Fruit fly (Drosophila melanogaster) whole organism, adult: ENCODE data around the gene CG16854.

ENCODE experiments used
- CG11617 ChIP-seq: fragments of 200-800 bp; sonication (Bioruptor generic); optimal IDR thresholded peaks from 2 replicates; lab custom pipeline; 2017; ENCODE audit warnings: mild to moderate bottlenecking, missing biosample characterization, missing genetic modification reagents, missing genetic modification characterization
- CG12768 ChIP-seq: fragments of 200-800 bp; sonication (Bioruptor generic); optimal IDR thresholded peaks from 2 replicates; lab custom pipeline; 2017; ENCODE audit warnings: missing biosample characterization, missing genetic modification characterization, mild to moderate bottlenecking, moderate library complexity, missing genetic modification reagents
- CG14711 ChIP-seq: fragments of 200-800 bp; sonication (Bioruptor generic); optimal IDR thresholded peaks from 2 replicates; lab custom pipeline; 2018; ENCODE audit warnings: missing biosample characterization, mild to moderate bottlenecking, missing genetic modification characterization, moderate library complexity
- CG1620 ChIP-seq: fragments of 200-800 bp; sonication (Bioruptor generic); optimal IDR thresholded peaks from 2 replicates; lab custom pipeline; 2016; ENCODE audit warnings: missing biosample characterization, missing genetic modification characterization
- CG33017 ChIP-seq: fragments of 200-800 bp; sonication (Bioruptor generic); optimal IDR thresholded peaks from 2 replicates; lab custom pipeline; 2018; ENCODE audit warnings: missing biosample characterization, mild to moderate bottlenecking, missing genetic modification characterization, moderate library complexity
- CG5204 ChIP-seq: fragments of 200-800 bp; sonication (Bioruptor generic); optimal IDR thresholded peaks from 2 replicates; lab custom pipeline; 2016; ENCODE audit warnings: missing biosample characterization, missing genetic modification characterization
- CG7045 ChIP-seq: fragments of 200-800 bp; sonication (Bioruptor generic); optimal IDR thresholded peaks from 2 replicates; lab custom pipeline; 2017; ENCODE audit warnings: missing biosample characterization, mild to moderate bottlenecking, missing genetic modification characterization
- CG7101 ChIP-seq: fragments of 200-800 bp; sonication (Bioruptor generic); optimal IDR thresholded peaks from 2 replicates; lab custom pipeline; 2018; ENCODE audit warnings: missing biosample characterization, mild to moderate bottlenecking, missing genetic modification characterization, moderate library complexity
- Clk ChIP-seq: fragments of 200-800 bp; sonication (Bioruptor generic); optimal IDR thresholded peaks from 2 replicates; lab custom pipeline; 2017; ENCODE audit warnings: missing biosample characterization, missing genetic modification characterization
- Crg-1 ChIP-seq: fragments of 200-800 bp; sonication (Bioruptor generic); optimal IDR thresholded peaks from 2 replicates; lab custom pipeline; 2016; ENCODE audit warnings: missing biosample characterization, missing genetic modification characterization
- Hr96 ChIP-seq: fragments of 200-800 bp; sonication (Bioruptor generic); optimal IDR thresholded peaks from 2 replicates; lab custom pipeline; 2016; ENCODE audit warnings: missing biosample characterization, missing genetic modification characterization
- Mnt ChIP-seq: fragments of 200-800 bp; sonication (Bioruptor generic); optimal IDR thresholded peaks from 2 replicates; lab custom pipeline; 2016; ENCODE audit warnings: missing biosample characterization, mild to moderate bottlenecking, missing genetic modification characterization
- bab1 ChIP-seq: fragments of 200-800 bp; sonication (Bioruptor generic); optimal IDR thresholded peaks from 3 replicates; lab custom pipeline; 2019; ENCODE audit warnings: missing biosample characterization, mild to moderate bottlenecking, missing genetic modification characterization, moderate library complexity
- cic ChIP-seq: fragments of 200-800 bp; sonication (Bioruptor generic); optimal IDR thresholded peaks from 2 replicates; lab custom pipeline; 2017; ENCODE audit warnings: missing biosample characterization, mild to moderate bottlenecking, missing genetic modification characterization, moderate library complexity
- cnc ChIP-seq, 2 experiments: fragments of >200 bp; optimal IDR thresholded peaks; 2 replicates each; lab custom pipeline; 2017
- kay ChIP-seq: fragments of 200-800 bp; sonication (Bioruptor generic); peaks from one replicate; lab custom pipeline; 2016; ENCODE audit warnings: missing biosample characterization, missing genetic modification characterization, borderline replicate concordance
- ovo ChIP-seq: fragments of 200-800 bp; sonication (Bioruptor generic); optimal IDR thresholded peaks from 2 replicates; lab custom pipeline; 2016; ENCODE audit warnings: missing biosample characterization, missing genetic modification characterization
- pad ChIP-seq: fragments of 200-800 bp; sonication (Bioruptor generic); optimal IDR thresholded peaks from 3 replicates; lab custom pipeline; 2017; ENCODE audit warnings: missing biosample characterization, missing genetic modification characterization, mild to moderate bottlenecking, moderate library complexity, missing genetic modification reagents
- tj ChIP-seq: fragments of 200-800 bp; sonication (Bioruptor generic); optimal IDR thresholded peaks from 3 replicates; lab custom pipeline; 2017; ENCODE audit warnings: missing biosample characterization, mild to moderate bottlenecking, missing genetic modification characterization, moderate library complexity
- toe ChIP-seq: fragments of 200-800 bp; sonication (Bioruptor generic); optimal IDR thresholded peaks from 2 replicates; lab custom pipeline; 2016; ENCODE audit warnings: missing biosample characterization, missing genetic modification characterization

The CG16854 gene

DNA sequence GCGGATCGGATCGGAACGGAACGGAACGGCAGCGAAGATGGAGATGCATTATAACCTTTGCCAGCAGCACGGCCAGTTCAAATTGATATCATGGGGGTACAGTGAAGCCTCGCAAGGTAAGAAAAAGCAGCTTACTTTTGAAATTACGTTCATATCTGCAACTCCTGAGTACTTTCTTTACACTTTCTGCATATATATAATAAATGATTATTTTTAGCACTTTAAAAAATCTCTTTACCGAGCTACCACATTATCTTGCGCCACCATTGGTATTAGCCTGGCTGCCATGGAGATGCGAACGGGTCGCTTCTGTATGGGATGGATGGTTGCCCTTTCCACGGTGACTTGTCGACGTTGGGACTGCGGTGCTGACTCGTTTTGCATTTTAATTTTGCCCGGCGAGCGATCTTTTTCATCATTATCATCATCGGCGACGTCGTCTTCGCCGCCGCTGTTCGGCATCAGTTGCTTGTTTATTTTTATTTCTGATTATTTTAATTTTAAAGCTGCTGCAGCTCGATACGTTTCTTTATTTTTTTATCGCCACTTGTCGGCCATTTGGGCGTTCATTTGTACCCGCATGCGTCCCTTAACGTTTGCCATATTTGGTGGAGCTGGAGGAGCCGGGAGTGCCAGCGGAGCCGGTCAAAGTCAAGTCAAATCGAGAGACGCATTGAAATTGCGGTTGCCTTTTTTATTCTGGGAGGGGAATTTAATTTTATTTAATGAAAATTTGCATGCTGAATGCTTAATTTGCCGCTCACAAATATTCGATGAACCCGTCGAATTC is 33.3 kb upstream of the CG16854 start:
- peak; percentile 60 for TF ChIP-seq kay
- no peak for TF ChIP-seq bab1

DNA sequence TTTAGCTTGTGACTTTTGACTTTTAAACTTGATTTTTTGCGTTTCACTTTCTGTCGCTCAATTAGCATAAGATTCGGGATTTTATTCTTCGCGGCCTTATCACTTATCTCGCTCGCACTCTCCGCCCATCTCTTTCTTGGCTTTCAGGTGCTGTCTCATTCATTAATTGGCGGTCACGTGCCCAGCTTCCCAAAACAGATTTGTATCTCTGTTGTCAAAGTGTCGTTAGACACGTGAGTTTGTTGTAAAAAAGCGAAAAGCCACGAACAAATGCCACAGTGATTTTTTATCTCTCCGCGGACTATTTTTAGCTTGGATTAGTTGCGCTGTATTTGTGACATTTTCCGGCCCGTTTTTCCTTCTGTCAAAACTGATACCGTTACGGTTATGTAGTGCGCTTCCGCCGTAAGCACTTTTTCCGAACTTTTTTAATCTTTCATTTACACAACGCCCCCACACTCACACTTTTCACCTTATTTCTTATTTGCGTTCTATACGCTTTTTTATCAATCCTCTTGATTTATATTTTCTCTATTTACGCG is 29.7 kb upstream of the CG16854 start:
- TF ChIP-seq ovo (GFP tag; lab: Kevin White, UChicago) (no peak), CG5204 (no peak), CG33017 (tag; lab: Kevin White, UChicago) (no peak), CG14711 (tag; lab: Kevin White, UChicago) (no peak), Mnt (GFP tag; lab: Kevin White, UChicago) (no peak), tj (GFP tag; lab: Kevin White, UChicago) (no peak), CG7101 (tag; lab: Kevin White, UChicago) (no peak), CG11617 (no peak)

DNA sequence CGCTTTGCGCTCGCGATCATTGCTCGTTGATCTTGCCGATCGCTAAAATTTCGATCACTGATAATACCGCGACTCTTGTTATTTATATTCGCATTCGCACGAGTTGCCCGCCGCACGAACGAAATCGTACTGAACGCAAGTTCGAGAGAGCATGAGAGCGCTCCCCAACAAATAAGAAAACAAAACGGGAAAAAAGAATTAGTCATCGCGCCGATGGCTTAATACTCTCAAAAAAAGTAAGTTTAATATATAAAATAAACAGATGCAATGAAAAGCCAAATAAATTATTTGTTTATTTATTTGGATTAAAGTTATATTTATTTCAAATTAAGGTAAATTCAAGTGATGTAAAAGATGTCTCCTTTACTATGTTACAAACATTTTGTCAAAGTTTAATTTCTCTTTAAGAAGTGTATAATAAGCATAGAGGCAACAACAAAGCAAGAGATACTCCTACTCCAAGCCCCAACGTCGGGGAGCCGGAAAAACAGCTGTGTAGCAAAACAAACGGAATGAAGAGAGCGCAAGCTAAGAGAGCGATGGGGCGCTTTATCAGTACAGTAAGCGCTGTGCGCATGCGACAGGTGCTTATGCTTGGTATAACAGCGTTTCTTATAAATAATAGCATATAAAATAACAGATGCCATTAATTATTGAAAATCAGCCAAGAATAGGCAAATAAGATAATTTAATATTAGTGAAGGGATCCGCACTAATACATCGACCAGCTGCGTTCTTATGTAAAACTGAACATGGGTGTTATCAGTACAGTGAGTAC is 29.0 kb upstream of the CG16854 start:
- TF ChIP-seq Mnt (GFP tag; lab: Kevin White, UChicago) (peak; percentile 59), bab1 (peak; percentile 75), CG5204 (peak; percentile 81), CG7045 (GFP tag; lab: Kevin White, UChicago) (peak; percentile 51), cic (GFP tag; lab: Kevin White, UChicago) (peak; percentile 70), ovo (GFP tag; lab: Kevin White, UChicago) (peak; percentile 11), CG12768 (peak; percentile 71), CG33017 (tag; lab: Kevin White, UChicago) (peak; percentile 25), CG7101 (tag; lab: Kevin White, UChicago) (peak; percentile 44), CG11617 (peak; percentile 63), pad (peak; percentile 54), cnc (optimal IDR thresholded peaks at IDR 0.05; lab: Kevin White, UChicago) (no peak), toe (GFP tag; lab: Kevin White, UChicago) (peak; percentile 38), Hr96 (GFP tag; lab: Kevin White, UChicago) (peak; percentile 41), tj (GFP tag; lab: Kevin White, UChicago) (peak; percentile 40), Clk (GFP tag; lab: Kevin White, UChicago) (no peak), kay (peak; percentile 96), CG14711 (tag; lab: Kevin White, UChicago) (peak; percentile 16), CG1620 (GFP tag; lab: Kevin White, UChicago) (peak; percentile 34), Crg-1 (GFP tag; lab: Kevin White, UChicago) (no peak)

- TF ChIP-seq CG12768 (peak; percentile 59), pad (no peak)
Measured at dm6 chr2L:11058111-11058665, 28.3 kb upstream of the CG16854 start.

- no peak for TF ChIP-seq ovo (GFP tag; lab: Kevin White, UChicago)
- no peak for TF ChIP-seq pad
- TF ChIP-seq tj (GFP tag; lab: Kevin White, UChicago): no peak
- TF ChIP-seq cnc (optimal IDR thresholded peaks at IDR 0.05; lab: Kevin White, UChicago): no peak
- no peak for TF ChIP-seq Mnt (GFP tag; lab: Kevin White, UChicago)
- no peak for TF ChIP-seq toe (GFP tag; lab: Kevin White, UChicago)
- no peak for TF ChIP-seq CG5204
- TF ChIP-seq cic (GFP tag; lab: Kevin White, UChicago): no peak
- TF ChIP-seq Crg-1 (GFP tag; lab: Kevin White, UChicago): no peak
- no peak for TF ChIP-seq CG7045 (GFP tag; lab: Kevin White, UChicago)
- TF ChIP-seq bab1: no peak
- no peak for TF ChIP-seq CG1620 (GFP tag; lab: Kevin White, UChicago)
- no peak for TF ChIP-seq CG33017 (tag; lab: Kevin White, UChicago)
Measured at dm6 chr2L:11059206-11059605, 27.3 kb upstream of the CG16854 start.

dm6 chr2L:11061155-11061554 is 25.4 kb upstream of the CG16854 start:
- TF ChIP-seq CG5204: no peak
